Worm (Caenorhabditis elegans) whole organism, young adult: Measurements from ENCODE around the gene K03A11.1.

Experiments used
- F39B2.1 ChIP-seq: fragments of 200-800 bp; sonication (Bioruptor generic); IDR thresholded peaks from 2 replicates; pipeline ENCODE4 v1.3.6; 2022; ENCODE audit warnings: missing genetic modification reagents, missing genetic modification characterization, missing compliant biosample characterization
- F57A8.1 ChIP-seq: fragments of 200-800 bp; sonication (Bioruptor generic); optimal IDR thresholded peaks from 2 replicates; lab custom pipeline; 2018; ENCODE audit warnings: mild to moderate bottlenecking, missing genetic modification characterization, moderate library complexity, missing compliant biosample characterization
- aptf-3 ChIP-seq: fragments of 200-800 bp; sonication (Bioruptor generic); IDR thresholded peaks from 2 replicates; pipeline ENCODE4 v1.3.6; 2022; ENCODE audit warnings: missing genetic modification characterization, missing compliant biosample characterization
- lin-40 ChIP-seq: sonication (generic microtip); optimal IDR thresholded peaks from 2 replicates; lab custom pipeline; 2016; ENCODE audit warnings: missing genetic modification characterization, mild to moderate bottlenecking, missing compliant biosample characterization, missing genotype, missing genetic modification reagents
- nfyb-1 ChIP-seq: fragments of 200-800 bp; sonication (Bioruptor generic); IDR thresholded peaks from 2 replicates; pipeline ENCODE4 v1.3.6; 2022; ENCODE audit warnings: missing genetic modification reagents, missing genetic modification characterization, missing compliant biosample characterization
- snpc-4 ChIP-seq, 5 experiments: fragments of 150-350 bp in 1 of 5; sonication (generic microtip) in 4 of 5; optimal IDR thresholded peaks; 2 replicates each; lab custom pipeline; 2014 to 2018; ENCODE audit warnings: missing genetic modification characterization in 5 of 5, missing biosample characterization in 3 of 5, antibody characterized with exemption in 2 of 5, mild to moderate bottlenecking in 2 of 5, missing compliant biosample characterization in 2 of 5, missing genotype in 2 of 5, moderate library complexity in 2 of 5, missing genetic modification reagents in 1 of 5
- ztf-26 ChIP-seq: sonication (generic microtip); optimal IDR thresholded peaks from 2 replicates; lab custom pipeline; 2017; ENCODE audit warnings: missing genetic modification characterization, missing compliant biosample characterization
- ztf-3 ChIP-seq: fragments of 200-800 bp; sonication (Bioruptor generic); optimal IDR thresholded peaks from 2 replicates; lab custom pipeline; 2018; ENCODE audit warnings: mild to moderate bottlenecking, missing genetic modification characterization, missing compliant biosample characterization

DNA sequence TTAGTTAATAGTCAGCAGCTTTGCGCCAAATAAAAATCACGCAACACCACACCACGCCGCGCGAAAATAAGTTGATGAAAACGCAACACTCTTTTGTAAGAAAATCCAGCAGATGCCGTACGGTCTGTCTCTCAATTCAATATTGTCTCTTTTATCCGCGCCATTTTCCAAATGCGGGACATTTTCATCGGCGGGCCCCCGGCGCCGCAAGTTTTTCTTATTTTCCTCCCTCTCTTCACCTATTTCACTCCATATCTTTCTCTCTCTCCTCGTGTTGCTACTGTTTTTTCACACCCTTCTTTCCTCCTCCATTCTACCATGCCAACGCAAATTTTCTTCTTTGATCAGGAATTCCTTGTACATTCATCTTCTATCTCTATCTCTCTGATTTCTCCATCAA lies 45.2 kb upstream of the K03A11.1 start:
- TF ChIP-seq lin-40 (tag; lab: Kevin White, UChicago) (no peak), aptf-3 (GFP tag; lab: Robert Waterston, UW) (no peak), nfyb-1 (no peak), ztf-3 (GFP tag; lab: Kevin White, UChicago) (no peak), ztf-26 (tag; lab: Kevin White, UChicago) (no peak), F39B2.1 (GFP tag; lab: Robert Waterston, UW) (no peak), F57A8.1 (no peak), snpc-4 (GFP tag; optimal IDR thresholded peaks at IDR 0.05; lab: Kevin White, UChicago) (no peak), snpc-4 (tag; optimal IDR thresholded peaks at IDR 0.05; lab: Kevin White, UChicago) (no peak)
